Worm (Caenorhabditis elegans): Measurements from ENCODE around the gene fkh-4.

ce11 chrX:13415722-13416121, 12.9 kb downstream of the fkh-4 start, which contains the start of gene C29F7.2:
- TF ChIP-seq tbx-7 (tag; optimal IDR thresholded peaks at IDR 0.05) (no peak), unc-42 (tag; optimal IDR thresholded peaks at IDR 0.05) (no peak), ceh-9 (tag; optimal IDR thresholded peaks at IDR 0.05) (no peak), pha-4 (tag; optimal IDR thresholded peaks at IDR 0.05) (no peak), madf-2 (tag; optimal IDR thresholded peaks at IDR 0.05) (no peak), elt-2 (tag; optimal IDR thresholded peaks at IDR 0.05) (peak; percentile 75), nfya-1 (tag; optimal IDR thresholded peaks at IDR 0.05) (no peak), C08G9.2 (tag; optimal IDR thresholded peaks at IDR 0.05) (no peak), ref-2 (tag; optimal IDR thresholded peaks at IDR 0.05) (no peak)

Data from whole organism, late embryonic.